Fruit fly (Drosophila melanogaster) whole organism, embryonic: ENCODE data around the gene CG11700.

Experiments
- Bgb ChIP-seq: fragments of 200-800 bp; sonication (Bioruptor generic); IDR thresholded peaks from 2 replicates; pipeline ENCODE4 v1.3.6; 2022; ENCODE audit warnings: missing biosample characterization, missing genetic modification characterization; ENCODE audit not compliant: partially characterized antibody
- CG10209 ChIP-seq: fragments of 200-800 bp; sonication (Bioruptor generic); optimal IDR thresholded peaks from 3 replicates; lab custom pipeline; 2017; ENCODE audit warnings: missing biosample characterization, mild to moderate bottlenecking, missing genetic modification characterization, missing genetic modification reagents
- CG10274 ChIP-seq: fragments of 200-800 bp; sonication (Bioruptor generic); optimal IDR thresholded peaks from 3 replicates; lab custom pipeline; 2017; ENCODE audit warnings: missing biosample characterization, mild to moderate bottlenecking, missing genetic modification characterization
- CG10366 ChIP-seq: fragments of 200-800 bp; sonication (Bioruptor generic); IDR thresholded peaks from 2 replicates; pipeline ENCODE4 v1.3.6; 2022; ENCODE audit warnings: missing biosample characterization, missing genetic modification characterization
- CG10543 ChIP-seq: fragments of 200-800 bp; sonication (Bioruptor generic); optimal IDR thresholded peaks from 3 replicates; lab custom pipeline; 2017; ENCODE audit warnings: missing biosample characterization, mild to moderate bottlenecking, missing genetic modification characterization, moderate library complexity
- CG11504 ChIP-seq: fragments of 200-800 bp; sonication (Bioruptor generic); optimal IDR thresholded peaks from 3 replicates; lab custom pipeline; 2019; ENCODE audit warnings: missing biosample characterization, mild to moderate bottlenecking, missing genetic modification characterization, moderate library complexity
- CG13424 ChIP-seq: fragments of 200-800 bp; sonication (Bioruptor generic); optimal IDR thresholded peaks from 2 replicates; lab custom pipeline; 2019; ENCODE audit warnings: missing biosample characterization, mild to moderate bottlenecking, missing genetic modification characterization, moderate library complexity
- CG14667 ChIP-seq: fragments of 200-800 bp; sonication (Bioruptor generic); IDR thresholded peaks from 2 replicates; pipeline ENCODE4 v1.3.6; 2022; ENCODE audit warnings: missing biosample characterization, missing genetic modification characterization
- CG15269 ChIP-seq: fragments of 200-800 bp; sonication (Bioruptor generic); optimal IDR thresholded peaks from 2 replicates; lab custom pipeline; 2018; ENCODE audit warnings: missing biosample characterization, mild to moderate bottlenecking, missing genetic modification characterization, moderate library complexity
- CG18262 ChIP-seq: fragments of 200-800 bp; optimal IDR thresholded peaks from 3 replicates; lab custom pipeline; 2019; ENCODE audit warnings: missing biosample characterization, mild to moderate bottlenecking, missing genetic modification characterization, moderate library complexity
- CG2889 ChIP-seq: fragments of 200-800 bp; sonication (Bioruptor generic); IDR thresholded peaks from 3 replicates; pipeline ENCODE4 v1.3.6; 2022; ENCODE audit warnings: missing biosample characterization, missing genetic modification characterization
- CG8290 ChIP-seq, 3 experiments: fragments of 200-800 bp; sonication (Bioruptor generic); optimal IDR thresholded peaks; 2 replicates each; lab custom pipeline; 2016 to 2019; ENCODE audit warnings: missing biosample characterization in 3 of 3, missing genetic modification characterization in 3 of 3, mild to moderate bottlenecking in 2 of 3, moderate library complexity in 1 of 3
- CG8388 ChIP-seq: fragments of 200-800 bp; sonication (Bioruptor generic); optimal IDR thresholded peaks from 2 replicates; lab custom pipeline; 2019; ENCODE audit warnings: missing biosample characterization, mild to moderate bottlenecking, missing genetic modification characterization, moderate library complexity
- CG8924 ChIP-seq: fragments of 200-800 bp; optimal IDR thresholded peaks from 3 replicates; lab custom pipeline; 2019; ENCODE audit warnings: missing biosample characterization, mild to moderate bottlenecking, missing genetic modification characterization, moderate library complexity
- CG9876 ChIP-seq: fragments of 200-800 bp; sonication (Bioruptor generic); optimal IDR thresholded peaks from 2 replicates; lab custom pipeline; 2016; ENCODE audit warnings: missing biosample characterization, missing genetic modification characterization
- Dip2 ChIP-seq: fragments of 200-800 bp; sonication (Bioruptor generic); IDR thresholded peaks from 2 replicates; pipeline ENCODE4 v1.3.6; 2022; ENCODE audit warnings: missing biosample characterization, missing genetic modification characterization
- Dip3 ChIP-seq: fragments of 200-800 bp; sonication (Bioruptor generic); optimal IDR thresholded peaks from 3 replicates; lab custom pipeline; 2016; ENCODE audit warnings: missing biosample characterization, missing genetic modification characterization
- Dll ChIP-seq: fragments of 200-800 bp; sonication (Bioruptor generic); IDR thresholded peaks from 4 replicates; pipeline ENCODE4 v1.3.6; 2022; ENCODE audit warnings: missing biosample characterization, missing genetic modification characterization; ENCODE audit not compliant: partially characterized antibody
- HLH4C ChIP-seq: fragments of 200-800 bp; sonication (Bioruptor generic); IDR thresholded peaks from 3 replicates; pipeline ENCODE4 v1.3.6; 2022; ENCODE audit warnings: missing biosample characterization, missing genetic modification characterization; ENCODE audit not compliant: partially characterized antibody
- Hand ChIP-seq: fragments of 200-800 bp; sonication (Bioruptor generic); optimal IDR thresholded peaks from 2 replicates; lab custom pipeline; 2017; ENCODE audit warnings: mild to moderate bottlenecking, missing biosample characterization, missing genetic modification reagents, missing genetic modification characterization
- Mrtf ChIP-seq: fragments of 200-800 bp; sonication (Bioruptor generic); IDR thresholded peaks from 3 replicates; pipeline ENCODE4 v1.3.6; 2022; ENCODE audit warnings: missing biosample characterization, missing genetic modification characterization
- NK7.1 ChIP-seq: fragments of 200-800 bp; sonication (Bioruptor generic); optimal IDR thresholded peaks from 3 replicates; lab custom pipeline; 2016; ENCODE audit warnings: missing biosample characterization, missing genetic modification characterization
- Oli ChIP-seq: fragments of 200-800 bp; sonication (Bioruptor generic); optimal IDR thresholded peaks from 2 replicates; lab custom pipeline; 2018; ENCODE audit warnings: missing biosample characterization, mild to moderate bottlenecking, missing genetic modification characterization, moderate library complexity
- ab ChIP-seq: fragments of 200-800 bp; sonication (Bioruptor generic); optimal IDR thresholded peaks from 2 replicates; lab custom pipeline; 2016; ENCODE audit warnings: missing biosample characterization, missing genetic modification characterization
- amos ChIP-seq: fragments of 200-800 bp; sonication (Bioruptor generic); IDR thresholded peaks from 2 replicates; pipeline ENCODE4 v1.3.6; 2022; ENCODE audit warnings: missing biosample characterization, missing genetic modification characterization; ENCODE audit not compliant: partially characterized antibody
- aop ChIP-seq: fragments of 200-800 bp; sonication (Bioruptor generic); IDR thresholded peaks from 2 replicates; pipeline ENCODE4 v1.3.6; 2022; ENCODE audit warnings: missing biosample characterization, missing genetic modification characterization
- ase ChIP-seq: fragments of 200-800 bp; sonication (Bioruptor generic); IDR thresholded peaks from 3 replicates; pipeline ENCODE4 v1.3.6; 2022; ENCODE audit warnings: missing biosample characterization, missing genetic modification characterization
- bbx ChIP-seq: fragments of 200-800 bp; sonication (Bioruptor generic); IDR thresholded peaks from 2 replicates; pipeline ENCODE4 v1.3.6; 2022; ENCODE audit warnings: missing biosample characterization, missing genetic modification characterization; ENCODE audit not compliant: partially characterized antibody
- bsh ChIP-seq, 2 experiments: fragments of 200-800 bp; sonication (Bioruptor generic); optimal IDR thresholded peaks; 2 replicates each; lab custom pipeline; 2017 to 2018; ENCODE audit warnings: mild to moderate bottlenecking in 2 of 2, missing biosample characterization in 2 of 2, missing genetic modification characterization in 2 of 2, moderate library complexity in 1 of 2
- cg ChIP-seq: fragments of 200-800 bp; sonication (Bioruptor generic); optimal IDR thresholded peaks from 3 replicates; lab custom pipeline; 2019; ENCODE audit warnings: missing biosample characterization, mild to moderate bottlenecking, missing genetic modification characterization, moderate library complexity
- gce ChIP-seq: fragments of 200-800 bp; sonication (Bioruptor generic); IDR thresholded peaks from 3 replicates; pipeline ENCODE4 v1.3.6; 2022; ENCODE audit warnings: missing biosample characterization, missing genetic modification characterization
- gcm2 ChIP-seq: fragments of 200-800 bp; sonication (Bioruptor generic); optimal IDR thresholded peaks from 2 replicates; lab custom pipeline; 2016; ENCODE audit warnings: missing biosample characterization, missing genetic modification characterization
- hth ChIP-seq: fragments of >200 bp; optimal IDR thresholded peaks from 2 replicates; lab custom pipeline; 2017; ENCODE audit warnings: inconsistent platforms
- lmd ChIP-seq: fragments of 200-800 bp; sonication (Bioruptor generic); IDR thresholded peaks from 2 replicates; pipeline ENCODE4 v1.3.6; 2022; ENCODE audit warnings: missing biosample characterization, missing genetic modification characterization
- mld ChIP-seq: fragments of 200-800 bp; sonication (Bioruptor generic); IDR thresholded peaks from 3 replicates; pipeline ENCODE4 v1.3.6; 2022; ENCODE audit warnings: missing biosample characterization, missing genetic modification characterization; ENCODE audit not compliant: partially characterized antibody
- nerfin-2 ChIP-seq: fragments of 200-800 bp; sonication (Bioruptor generic); IDR thresholded peaks from 2 replicates; pipeline ENCODE4 v1.3.6; 2022; ENCODE audit warnings: missing biosample characterization, missing genetic modification characterization; ENCODE audit not compliant: partially characterized antibody
- odd ChIP-seq: fragments of 200-800 bp; sonication (Bioruptor generic); optimal IDR thresholded peaks from 2 replicates; lab custom pipeline; 2017; ENCODE audit warnings: missing biosample characterization, mild to moderate bottlenecking, missing genetic modification characterization
- org-1 ChIP-seq: fragments of 200-800 bp; sonication (Bioruptor generic); optimal IDR thresholded peaks from 2 replicates; lab custom pipeline; 2017; ENCODE audit warnings: missing biosample characterization, missing genetic modification characterization
- p53 ChIP-seq: fragments of 200-800 bp; sonication (Bioruptor generic); optimal IDR thresholded peaks from 2 replicates; lab custom pipeline; 2016; ENCODE audit warnings: missing biosample characterization, missing genetic modification characterization
- row ChIP-seq: fragments of 200-800 bp; sonication (Bioruptor generic); IDR thresholded peaks from 3 replicates; pipeline ENCODE4 v1.3.6; 2022; ENCODE audit warnings: missing biosample characterization, missing genetic modification characterization
- scrt ChIP-seq: fragments of 200-800 bp; sonication (Bioruptor generic); optimal IDR thresholded peaks from 2 replicates; lab custom pipeline; 2018; ENCODE audit warnings: missing biosample characterization, mild to moderate bottlenecking, missing genetic modification characterization, moderate library complexity
- sens ChIP-seq: fragments of 200-800 bp; sonication (Bioruptor generic); peaks from one replicate; lab custom pipeline; 2016; ENCODE audit warnings: missing biosample characterization, missing genetic modification characterization
- sim ChIP-seq: fragments of 200-800 bp; sonication (Bioruptor generic); IDR thresholded peaks from 2 replicates; pipeline ENCODE4 v1.3.6; 2022; ENCODE audit warnings: missing biosample characterization, missing genetic modification characterization
- sna ChIP-seq: fragments of 200-800 bp; sonication (Bioruptor generic); IDR thresholded peaks from 2 replicates; pipeline ENCODE4 v1.3.6; 2022; ENCODE audit warnings: missing biosample characterization, missing genetic modification characterization; ENCODE audit not compliant: partially characterized antibody
- tx ChIP-seq: fragments of 200-800 bp; sonication (Bioruptor generic); optimal IDR thresholded peaks from 2 replicates; lab custom pipeline; 2016; ENCODE audit warnings: missing biosample characterization, missing genetic modification characterization
- vnd ChIP-seq: fragments of 200-800 bp; sonication (Bioruptor generic); IDR thresholded peaks from 3 replicates; pipeline ENCODE4 v1.3.6; 2022; ENCODE audit warnings: missing biosample characterization, missing genetic modification characterization; ENCODE audit not compliant: partially characterized antibody
- vvl ChIP-seq: fragments of 200-800 bp; sonication (Bioruptor generic); IDR thresholded peaks from 2 replicates; pipeline ENCODE4 v1.3.6; 2022; ENCODE audit warnings: missing biosample characterization, missing genetic modification characterization
- wdn ChIP-seq: fragments of 200-800 bp; sonication (Bioruptor generic); IDR thresholded peaks from 2 replicates; pipeline ENCODE4 v1.3.6; 2022; ENCODE audit warnings: missing biosample characterization, missing genetic modification characterization
- yki ChIP-seq: fragments of >200 bp; optimal IDR thresholded peaks from 3 replicates; lab custom pipeline; 2018
- z ChIP-seq: fragments of 200-800 bp; sonication (Bioruptor generic); IDR thresholded peaks from 3 replicates; pipeline ENCODE4 v1.3.6; 2022; ENCODE audit warnings: missing biosample characterization, missing genetic modification characterization

CG11700 gene

DNA sequence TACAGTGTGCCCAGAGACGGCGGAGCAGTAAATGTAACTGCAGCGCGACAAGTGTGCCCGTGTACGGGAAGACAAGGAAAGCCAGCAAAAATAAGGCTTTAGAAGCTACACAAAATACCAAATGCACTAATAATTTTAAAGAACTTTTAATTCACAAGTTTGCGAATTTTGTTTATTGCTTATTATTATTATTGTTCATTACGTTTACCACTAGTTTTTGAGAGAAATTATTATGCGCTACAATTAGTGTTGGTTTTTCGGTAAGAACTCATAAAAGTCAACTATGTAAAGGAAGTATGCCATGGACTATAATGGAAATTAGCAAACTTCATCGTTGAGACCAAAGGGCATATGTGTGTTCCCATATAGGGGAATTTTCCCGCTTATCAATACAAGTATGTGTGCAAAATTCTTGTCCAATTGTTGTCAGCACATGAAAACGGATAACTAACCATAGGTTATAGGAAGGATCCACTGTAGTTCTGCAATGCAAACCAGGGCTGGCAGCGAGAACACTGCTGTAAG, 16.1 kb downstream of the CG11700 start, which contains the start of gene schlank (continued):
- peak; percentile 46 for TF ChIP-seq CG8290 (GFP tag; optimal IDR thresholded peaks at IDR 0.05; lab: Kevin White, UChicago)
- peak in 1 of 2 experiments; percentile 72 for TF ChIP-seq CG8290 (tag; optimal IDR thresholded peaks at IDR 0.05; lab: Kevin White, UChicago)
- no peak for TF ChIP-seq scrt
- TF ChIP-seq CG9876 (GFP tag; lab: Kevin White, UChicago), result peak; percentile 26
- no peak for TF ChIP-seq gcm2
- TF ChIP-seq nerfin-2 (GFP tag; lab: Robert Waterston, UW), result no peak
- TF ChIP-seq Oli, result peak; percentile 52
- TF ChIP-seq gce, result no peak
- TF ChIP-seq CG2889, result 0 out of 3 replicates have a peak, but pooled peaks have one; percentile 13
- no peak for TF ChIP-seq sim
- TF ChIP-seq cg (GFP tag; lab: Kevin White, UChicago), result no peak
- no peak for TF ChIP-seq Bgb
- no peak for TF ChIP-seq CG15269
- TF ChIP-seq wdn (GFP tag; lab: Robert Waterston, UW), result peak; percentile 56
- TF ChIP-seq CG8388 (GFP tag; lab: Kevin White, UChicago), result peak; percentile 52
- peak; percentile 27 for TF ChIP-seq tx
- TF ChIP-seq Mrtf (GFP tag; lab: Robert Waterston, UW), result no peak
- TF ChIP-seq p53 (GFP tag; lab: Kevin White, UChicago), result peak; percentile 14
- TF ChIP-seq sna (GFP tag; lab: Robert Waterston, UW), result no peak
- TF ChIP-seq Hand (GFP tag; lab: Kevin White, UChicago), result no peak
- no peak for TF ChIP-seq z (GFP tag; lab: Robert Waterston, UW)
- peak; percentile 61; the same call in 1 of the 2 replicates for TF ChIP-seq CG10366 (GFP tag; lab: Robert Waterston, UW)
- no peak for TF ChIP-seq HLH4C (GFP tag; lab: Robert Waterston, UW)
- TF ChIP-seq mld (GFP tag; lab: Robert Waterston, UW), result no peak
- no peak for TF ChIP-seq odd (GFP tag; lab: Kevin White, UChicago)
- TF ChIP-seq CG10209 (GFP tag; lab: Kevin White, UChicago), result peak; percentile 17
- peak; percentile 89 for TF ChIP-seq Dip3 (GFP tag; lab: Kevin White, UChicago)
- no peak for TF ChIP-seq hth
- TF ChIP-seq aop (GFP tag; lab: Robert Waterston, UW), result 0 out of 2 replicates have a peak, but pooled peaks have one; percentile 20
- peak; percentile 68 for TF ChIP-seq vvl (GFP tag; lab: Robert Waterston, UW)
- no peak for TF ChIP-seq vnd
- peak; percentile 53 for TF ChIP-seq CG13424 (tag; lab: Kevin White, UChicago)
- TF ChIP-seq Dip2, result no peak
- peak; percentile 91 for TF ChIP-seq row (GFP tag; lab: Robert Waterston, UW)
- peak in 1 of 2 experiments; percentile 38 for TF ChIP-seq bsh (GFP tag; optimal IDR thresholded peaks at IDR 0.05; lab: Kevin White, UChicago)
- no peak for TF ChIP-seq ab
- TF ChIP-seq CG10274, result no peak
- TF ChIP-seq Dll (GFP tag; lab: Robert Waterston, UW), result no peak
- TF ChIP-seq yki (lab: Kevin White, UChicago), result no peak
- TF ChIP-seq ase (GFP tag; lab: Robert Waterston, UW), result peak; percentile 30; the same call in 1 of the 3 replicates
- TF ChIP-seq CG14667, result peak; percentile 39
- no peak for TF ChIP-seq org-1
- TF ChIP-seq CG10543 (GFP tag; lab: Kevin White, UChicago), result peak; percentile 49
- peak; percentile 11; the same call in 1 of the 2 replicates for TF ChIP-seq amos (GFP tag; lab: Robert Waterston, UW)
- TF ChIP-seq CG18262 (tag; lab: Kevin White, UChicago), result peak; percentile 53
- TF ChIP-seq NK7.1 (GFP tag; lab: Kevin White, UChicago), result no peak
- peak; percentile 67 for TF ChIP-seq lmd (GFP tag; lab: Robert Waterston, UW)
- peak; percentile 25 for TF ChIP-seq CG8924
- TF ChIP-seq CG11504, result no peak
- no peak for TF ChIP-seq bbx (GFP tag; lab: Robert Waterston, UW)
- TF ChIP-seq sens (GFP tag; lab: Kevin White, UChicago), result peak; percentile 80
